Worm (Caenorhabditis elegans): ENCODE measurements around the gene W09C2.7.
A peak's percentile ranks its signal among the peaks of the same experiment; 100 is the strongest.

Gene W09C2.7

DNA sequence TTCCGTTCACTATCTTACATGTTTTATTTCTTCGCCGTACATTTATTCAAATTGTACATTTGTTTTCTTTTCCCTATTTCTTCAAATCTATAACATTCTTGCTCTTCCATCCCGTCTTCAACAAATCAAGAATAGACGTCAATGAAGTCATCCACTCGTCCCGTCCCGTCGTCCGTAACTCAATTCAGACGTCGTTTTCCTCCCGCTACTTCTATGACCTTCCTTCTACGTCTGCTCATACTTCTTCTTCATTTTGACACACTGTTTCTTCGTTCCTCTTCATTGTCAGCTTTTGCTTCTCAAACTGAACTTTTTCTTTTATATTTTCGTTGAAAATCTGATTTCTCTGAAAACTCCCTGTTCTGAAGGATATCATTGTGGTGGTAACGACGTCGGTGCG lies 37.8 kb upstream of the W09C2.7 start:
- TF ChIP-seq lin-14 (GFP tag; optimal IDR thresholded peaks at IDR 0.05) (peak; percentile 28), nhr-84 (tag; optimal IDR thresholded peaks at IDR 0.05) (no peak), Y116A8C.19 (tag; optimal IDR thresholded peaks at IDR 0.05; ENCODE audit: borderline replicate concordance) (no peak), fkh-10 (GFP tag; optimal IDR thresholded peaks at IDR 0.05) (peak; percentile 62), lin-15B (tag; optimal IDR thresholded peaks at IDR 0.05) (no peak), aha-1 (tag; optimal IDR thresholded peaks at IDR 0.05) (no peak)

DNA sequence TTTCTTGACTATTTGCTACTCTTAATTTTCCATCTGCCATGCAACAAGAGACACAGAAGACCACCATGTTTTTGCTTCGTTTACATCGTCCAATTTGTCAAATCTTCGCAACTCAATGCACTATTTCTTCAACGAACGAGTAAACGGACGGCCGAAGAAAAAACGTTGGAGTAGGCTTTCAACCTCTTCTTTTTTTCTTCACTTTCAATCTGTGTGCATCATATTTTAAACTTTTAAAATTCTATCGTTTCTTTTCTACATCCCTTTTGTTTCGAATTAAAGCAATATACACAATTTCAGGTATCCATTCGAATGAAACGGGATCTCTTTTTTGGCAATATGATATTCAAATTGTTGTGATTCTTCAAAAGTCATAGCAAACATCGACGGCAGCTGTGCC lies 35.6 kb upstream of the W09C2.7 start, which contains the start of gene acc-1:
Gene acc-1 (plus strand): TSS at position 301 of the 400 bp plus-strand sequence.
- TF ChIP-seq nhr-90 (tag; optimal IDR thresholded peaks at IDR 0.05; ENCODE audit: poor library complexity) (no peak), nhr-237 (tag; optimal IDR thresholded peaks at IDR 0.05) (no peak), sup-37 (GFP tag; optimal IDR thresholded peaks at IDR 0.05) (no peak), C34B4.2 (tag; optimal IDR thresholded peaks at IDR 0.05) (no peak), nhr-28 (tag; optimal IDR thresholded peaks at IDR 0.05) (no peak), efl-1 (optimal IDR thresholded peaks at IDR 0.05) (no peak), efl-1 (GFP tag; optimal IDR thresholded peaks at IDR 0.05 in 1 of 2) (no peak)

DNA sequence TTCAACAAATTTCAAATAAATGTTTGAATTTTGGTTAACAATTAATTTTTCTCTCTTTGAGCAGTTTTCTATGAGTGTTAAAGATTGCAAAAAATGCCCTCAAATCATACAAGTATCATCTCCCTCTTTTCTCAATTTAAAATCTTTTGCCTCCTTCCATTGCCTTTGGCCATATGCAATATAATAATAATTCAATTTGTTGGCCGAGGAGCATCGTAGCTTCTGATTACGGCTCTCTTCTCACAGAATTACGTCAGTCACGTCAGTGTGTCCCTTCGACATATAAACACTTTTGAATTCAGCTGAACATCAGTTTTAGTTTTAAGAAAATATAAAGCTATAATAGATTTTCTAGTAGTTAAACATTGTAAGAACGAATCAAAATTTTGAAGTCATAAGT lies 33.4 kb upstream of the W09C2.7 start:
- TF ChIP-seq isw-1 (GFP tag; IDR thresholded peaks at IDR 0.05), result no peak
- TF ChIP-seq egl-13 (tag; optimal IDR thresholded peaks at IDR 0.05), result no peak
- peak; percentile 22 for TF ChIP-seq lin-14 (GFP tag; optimal IDR thresholded peaks at IDR 0.05)
- TF ChIP-seq ceh-63 (GFP tag; optimal IDR thresholded peaks at IDR 0.05), result no peak

DNA sequence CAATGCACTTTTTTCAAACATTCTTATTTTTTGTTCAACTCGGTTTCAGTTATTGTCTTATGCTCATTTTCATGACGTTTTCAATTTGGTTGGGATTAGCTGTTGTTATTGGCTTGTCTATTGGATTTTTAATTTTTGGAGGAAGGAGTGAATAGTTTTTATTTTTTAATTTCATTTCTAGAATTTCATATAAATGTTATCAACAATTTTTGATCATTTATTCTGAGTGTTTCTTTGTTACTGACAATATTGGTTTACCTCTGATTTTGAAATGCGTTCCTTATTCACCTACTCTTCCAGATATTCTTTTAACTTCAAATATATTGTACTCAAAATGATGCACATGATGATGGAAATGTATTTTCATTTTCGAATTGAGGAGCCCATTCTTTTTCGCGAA lies 31.8 kb upstream of the W09C2.7 start, which contains the start of gene F58G6.7:
Gene F58G6.7 (plus strand): TSS at position 301 of the 400 bp plus-strand sequence.
- no peak for TF ChIP-seq irx-1 (tag; optimal IDR thresholded peaks at IDR 0.05)
- TF ChIP-seq nhr-12 (tag; optimal IDR thresholded peaks at IDR 0.05), result no peak
- TF ChIP-seq unc-30 (tag; optimal IDR thresholded peaks at IDR 0.05), result no peak
- TF ChIP-seq sox-4 (tag; optimal IDR thresholded peaks at IDR 0.05), result no peak

DNA sequence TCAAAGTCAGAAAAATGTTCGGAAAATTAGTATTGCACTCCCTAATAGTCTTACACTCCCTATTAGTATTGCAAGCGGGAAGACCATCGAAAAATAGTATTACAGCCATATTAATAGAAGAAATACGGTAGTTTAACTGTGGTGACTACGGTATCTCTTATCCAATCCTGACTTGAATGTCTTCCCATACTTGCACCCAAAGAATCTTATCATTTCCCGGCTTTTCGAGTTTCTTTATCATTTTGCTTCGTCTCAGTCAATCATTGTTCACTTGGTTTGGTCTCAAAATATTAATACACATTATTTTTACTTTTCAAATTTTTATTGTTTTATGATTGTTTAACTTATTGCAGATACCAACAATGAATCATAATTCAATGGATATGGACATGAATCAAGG lies 31.0 kb upstream of the W09C2.7 start, which contains the start of gene F58G6.3:
Gene F58G6.3 (plus strand): TSS at position 352 of the 400 bp plus-strand sequence.
- TF ChIP-seq hpl-2 (GFP tag; optimal IDR thresholded peaks at IDR 0.05) (no peak), zag-1 (tag; optimal IDR thresholded peaks at IDR 0.05) (no peak), fkh-8 (tag; optimal IDR thresholded peaks at IDR 0.05) (no peak), swsn-7 (tag; optimal IDR thresholded peaks at IDR 0.05) (no peak), mef-2 (tag; optimal IDR thresholded peaks at IDR 0.05) (no peak), unc-86 (tag; optimal IDR thresholded peaks at IDR 0.05) (no peak), egl-13 (tag; optimal IDR thresholded peaks at IDR 0.05) (no peak), C16A3.4 (tag; optimal IDR thresholded peaks at IDR 0.05) (no peak), xbp-1 (tag; optimal IDR thresholded peaks at IDR 0.05) (no peak), nhr-19 (GFP tag; conservative IDR thresholded peaks at IDR 0.05) (no peak), nhr-20 (tag; optimal IDR thresholded peaks at IDR 0.05) (no peak), mab-9 (GFP tag; IDR thresholded peaks at IDR 0.05) (no peak), ceh-88 (GFP tag; IDR thresholded peaks at IDR 0.05) (no peak), vab-15 (tag; optimal IDR thresholded peaks at IDR 0.05) (no peak), C34B4.2 (tag; optimal IDR thresholded peaks at IDR 0.05) (no peak), lin-35 (GFP tag; optimal IDR thresholded peaks at IDR 0.05) (no peak), dpl-1 (GFP tag; optimal IDR thresholded peaks at IDR 0.05) (no peak), pax-3 (tag; optimal IDR thresholded peaks at IDR 0.05) (no peak), zip-4 (GFP tag; optimal IDR thresholded peaks at IDR 0.05) (no peak), unc-130 (tag; optimal IDR thresholded peaks at IDR 0.05) (no peak)

Data from whole organism, L1 larva.